Worm (Caenorhabditis elegans) whole organism, young adult: ENCODE data around the gene prdh-1.

Experiments used
- B0261.1 ChIP-seq: sonication (generic microtip); optimal IDR thresholded peaks from 2 replicates; lab custom pipeline; 2016; ENCODE audit warnings: mild to moderate bottlenecking, missing genetic modification characterization, moderate library complexity, missing compliant biosample characterization
- D2030.7 ChIP-seq: fragments of 200-800 bp; sonication (Bioruptor generic); IDR thresholded peaks from 2 replicates; pipeline ENCODE4 v1.3.6; 2022; ENCODE audit warnings: missing genetic modification reagents, missing genetic modification characterization, missing compliant biosample characterization
- F23B12.7 ChIP-seq: sonication (generic microtip); optimal IDR thresholded peaks from 2 replicates; lab custom pipeline; 2017; ENCODE audit warnings: missing genetic modification characterization, mild to moderate bottlenecking, missing compliant biosample characterization, antibody characterized with exemption, moderate library complexity; ENCODE audit not compliant: insufficient read depth
- F37B4.10 ChIP-seq: fragments of 200-800 bp; sonication (Bioruptor generic); IDR thresholded peaks from 2 replicates; pipeline ENCODE4 v1.3.6; 2022; ENCODE audit warnings: missing genetic modification characterization, missing compliant biosample characterization
- F49E8.2 ChIP-seq: sonication (generic microtip); optimal IDR thresholded peaks from 3 replicates; lab custom pipeline; 2017; ENCODE audit warnings: missing genetic modification characterization, mild to moderate bottlenecking, missing compliant biosample characterization, antibody characterized with exemption, moderate library complexity; ENCODE audit not compliant: insufficient read depth
- F52B5.7 ChIP-seq: sonication (generic microtip); optimal IDR thresholded peaks from 2 replicates; lab custom pipeline; 2016; ENCODE audit warnings: mild to moderate bottlenecking, missing genetic modification characterization, missing compliant biosample characterization
- K12H6.12 ChIP-seq: fragments of 200-800 bp; sonication (Bioruptor generic); optimal IDR thresholded peaks from 2 replicates; lab custom pipeline; 2018; ENCODE audit warnings: mild to moderate bottlenecking, missing genetic modification characterization, missing compliant biosample characterization
- ama-1 ChIP-seq, 3 experiments: fragments of 150-350 bp in 1 of 3; sonication (generic microtip) in 2 of 3; optimal IDR thresholded peaks; 2 replicates each; lab custom pipeline; 2014 to 2018; ENCODE audit warnings: missing biosample characterization in 2 of 3, missing genetic modification characterization in 2 of 3, missing genetic modification reagents in 2 of 3
- attf-5 ChIP-seq: fragments of 200-800 bp; sonication (Bioruptor generic); optimal IDR thresholded peaks from 2 replicates; lab custom pipeline; 2018; ENCODE audit warnings: mild to moderate bottlenecking, missing genetic modification characterization, missing compliant biosample characterization
- attf-6 ChIP-seq: fragments of 200-800 bp; sonication (Bioruptor generic); IDR thresholded peaks from 2 replicates; pipeline ENCODE4 v1.3.6; 2022; ENCODE audit warnings: missing genetic modification reagents, missing genetic modification characterization, missing compliant biosample characterization
- bed-1 ChIP-seq: fragments of 200-800 bp; sonication (Bioruptor generic); IDR thresholded peaks from 2 replicates; pipeline ENCODE4 v1.3.6; 2022; ENCODE audit warnings: missing genetic modification reagents, missing genetic modification characterization, missing compliant biosample characterization
- ccch-3 ChIP-seq: fragments of 200-800 bp; sonication (Bioruptor generic); optimal IDR thresholded peaks from 2 replicates; lab custom pipeline; 2018; ENCODE audit warnings: mild to moderate bottlenecking, missing genetic modification characterization, missing compliant biosample characterization
- cebp-1 ChIP-seq, 2 experiments: fragments of 200-800 bp in 1 of 2; sonication (Bioruptor generic) in 1 of 2; sonication (generic microtip) in 1 of 2; IDR thresholded peaks in 1 of 2; optimal IDR thresholded peaks in 1 of 2; 2 replicates each; pipeline versions ENCODE4 v1.3.6 to Lab custom; 2017 to 2022; ENCODE audit warnings: missing compliant biosample characterization in 2 of 2, missing genetic modification characterization in 2 of 2, mild to moderate bottlenecking in 1 of 2, missing genetic modification reagents in 1 of 2, moderate library complexity in 1 of 2
- die-1 ChIP-seq: sonication (generic microtip); optimal IDR thresholded peaks from 2 replicates; lab custom pipeline; 2016; ENCODE audit warnings: missing genotype, mild to moderate bottlenecking, missing genetic modification characterization, missing compliant biosample characterization
- fkh-3 ChIP-seq: sonication (generic microtip); optimal IDR thresholded peaks from 2 replicates; lab custom pipeline; 2016; ENCODE audit warnings: mild to moderate bottlenecking, missing genetic modification characterization, missing compliant biosample characterization
- hmg-1.2 ChIP-seq: fragments of 200-800 bp; sonication (Bioruptor generic); IDR thresholded peaks from 2 replicates; pipeline ENCODE4 v1.3.6; 2022; ENCODE audit warnings: missing genetic modification reagents, missing genetic modification characterization, missing compliant biosample characterization
- lag-1 ChIP-seq: fragments of 200-800 bp; sonication (Bioruptor generic); IDR thresholded peaks from 2 replicates; pipeline ENCODE4 v1.3.6; 2022; ENCODE audit warnings: missing genetic modification reagents, missing genetic modification characterization, missing compliant biosample characterization
- lin-35 ChIP-seq, 3 experiments: fragments of 150-350 bp in 2 of 3; sonication (generic microtip) in 1 of 3; optimal IDR thresholded peaks; 2 replicates each; lab custom pipeline; 2014 to 2018; ENCODE audit warnings: missing biosample characterization in 3 of 3, missing genetic modification characterization in 3 of 3, missing genetic modification reagents in 3 of 3
- lir-1 ChIP-seq: fragments of 200-800 bp; sonication (Bioruptor generic); conservative IDR thresholded peaks from 2 replicates; pipeline ENCODE4 v1.3.6; 2022; ENCODE audit warnings: missing genetic modification reagents, missing genetic modification characterization, missing compliant biosample characterization
- lsl-1 ChIP-seq: fragments of 200-800 bp; sonication (Bioruptor generic); optimal IDR thresholded peaks from 2 replicates; lab custom pipeline; 2018; ENCODE audit warnings: mild to moderate bottlenecking, missing genetic modification characterization, moderate library complexity, missing compliant biosample characterization
- madf-10 ChIP-seq: sonication (generic microtip); optimal IDR thresholded peaks from 2 replicates; lab custom pipeline; 2016; ENCODE audit warnings: mild to moderate bottlenecking, missing genetic modification characterization, missing compliant biosample characterization
- madf-8 ChIP-seq: fragments of 200-800 bp; sonication (Bioruptor generic); conservative IDR thresholded peaks from 2 replicates; pipeline ENCODE4 v1.3.6; 2022; ENCODE audit warnings: missing genetic modification reagents, missing genetic modification characterization, missing compliant biosample characterization
- mcd-1 ChIP-seq: fragments of 200-800 bp; sonication (Bioruptor generic); IDR thresholded peaks from 2 replicates; pipeline ENCODE4 v1.3.6; 2022; ENCODE audit warnings: missing genetic modification reagents, missing genetic modification characterization, missing compliant biosample characterization
- mes-4 ChIP-seq: sonication (generic microtip); optimal IDR thresholded peaks from 2 replicates; lab custom pipeline; 2016; ENCODE audit warnings: missing genotype, missing genetic modification characterization, missing compliant biosample characterization
- mxl-1 ChIP-seq: sonication (generic microtip); optimal IDR thresholded peaks from 2 replicates; lab custom pipeline; 2016; ENCODE audit warnings: missing genetic modification characterization, missing compliant biosample characterization
- repo-1 ChIP-seq: sonication (generic microtip); optimal IDR thresholded peaks from 2 replicates; lab custom pipeline; 2017; ENCODE audit warnings: mild to moderate bottlenecking, missing genetic modification characterization, missing compliant biosample characterization
- rpc-1 ChIP-seq, 2 experiments: fragments of 150-350 bp in 1 of 2; sonication (generic microtip) in 1 of 2; optimal IDR thresholded peaks; 2 replicates each; lab custom pipeline; 2014 to 2018; ENCODE audit warnings: missing biosample characterization in 1 of 2, missing genetic modification characterization in 1 of 2, missing genetic modification reagents in 1 of 2, missing genotype in 1 of 2
- snpc-1.1 ChIP-seq: sonication (generic microtip); optimal IDR thresholded peaks from 2 replicates; lab custom pipeline; 2017; ENCODE audit warnings: missing genetic modification characterization, mild to moderate bottlenecking, missing compliant biosample characterization, antibody characterized with exemption, moderate library complexity, missing genotype, missing genetic modification reagents; ENCODE audit not compliant: insufficient read depth
- snpc-1.3 ChIP-seq: sonication (generic microtip); optimal IDR thresholded peaks from 2 replicates; lab custom pipeline; 2017; ENCODE audit warnings: missing genetic modification characterization, mild to moderate bottlenecking, missing compliant biosample characterization, antibody characterized with exemption, moderate library complexity, missing genotype, missing genetic modification reagents; ENCODE audit not compliant: insufficient read depth
- snpc-3.4 ChIP-seq: sonication (generic microtip); optimal IDR thresholded peaks from 2 replicates; lab custom pipeline; 2017; ENCODE audit warnings: missing genetic modification characterization, mild to moderate bottlenecking, missing compliant biosample characterization, antibody characterized with exemption, moderate library complexity, missing genotype, missing genetic modification reagents
- snpc-4 ChIP-seq, 5 experiments: fragments of 150-350 bp in 1 of 5; sonication (generic microtip) in 4 of 5; optimal IDR thresholded peaks; 2 replicates each; lab custom pipeline; 2014 to 2018; ENCODE audit warnings: missing genetic modification characterization in 5 of 5, missing biosample characterization in 3 of 5, antibody characterized with exemption in 2 of 5, mild to moderate bottlenecking in 2 of 5, missing compliant biosample characterization in 2 of 5, missing genotype in 2 of 5, moderate library complexity in 2 of 5, missing genetic modification reagents in 1 of 5
- tbp1 ChIP-seq: fragments of 200-800 bp; sonication (Bioruptor generic); optimal IDR thresholded peaks from 2 replicates; lab custom pipeline; 2018; ENCODE audit warnings: mild to moderate bottlenecking, missing genetic modification characterization, missing compliant biosample characterization
- tbx-9 ChIP-seq: sonication (generic microtip); optimal IDR thresholded peaks from 2 replicates; lab custom pipeline; 2016; ENCODE audit warnings: borderline replicate concordance, missing genetic modification characterization, inconsistent platforms, missing compliant biosample characterization
- zim-3 ChIP-seq: sonication (generic microtip); optimal IDR thresholded peaks from 2 replicates; lab custom pipeline; 2017; ENCODE audit warnings: mild to moderate bottlenecking, missing genetic modification characterization, moderate library complexity, missing compliant biosample characterization
- ztf-18 ChIP-seq: sonication (generic microtip); optimal IDR thresholded peaks from 2 replicates; lab custom pipeline; 2016; ENCODE audit warnings: missing genotype, mild to moderate bottlenecking, missing genetic modification characterization, missing compliant biosample characterization
- ztf-26 ChIP-seq: sonication (generic microtip); optimal IDR thresholded peaks from 2 replicates; lab custom pipeline; 2017; ENCODE audit warnings: missing genetic modification characterization, missing compliant biosample characterization

Gene prdh-1

DNA sequence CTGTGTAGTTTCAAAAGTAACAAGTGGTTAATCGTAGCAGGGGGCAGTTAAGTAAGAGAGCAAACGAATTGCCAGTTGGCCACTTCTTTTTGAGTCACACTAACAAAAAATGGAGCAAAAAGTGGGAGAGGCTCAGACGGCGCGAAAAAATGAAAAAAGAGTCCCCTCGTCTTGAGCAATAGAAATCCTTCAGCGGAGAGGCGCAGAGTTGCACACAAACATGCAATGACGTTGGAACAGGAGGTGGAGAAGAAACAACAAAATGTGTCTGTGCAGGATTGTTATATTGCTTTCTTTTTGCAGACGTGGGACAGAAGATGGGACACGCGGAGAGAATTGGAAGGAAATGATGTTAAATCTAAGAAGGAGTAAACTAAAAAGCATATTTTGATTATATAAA is 1.3 kb upstream of the prdh-1 start:
- TF ChIP-seq K12H6.12 (tag; lab: Kevin White, UChicago), result peak; percentile 2
- TF ChIP-seq lag-1 (GFP tag; lab: Robert Waterston, UW), result no peak
- TF ChIP-seq ztf-26 (tag; lab: Kevin White, UChicago), result no peak
- TF ChIP-seq mes-4, result no peak
- peak; percentile 95 for TF ChIP-seq madf-10
- peak; percentile 21 for TF ChIP-seq attf-5 (GFP tag; lab: Kevin White, UChicago)
- no peak for TF ChIP-seq tbx-9 (tag; lab: Kevin White, UChicago)
- no peak for TF ChIP-seq lin-35 (GFP tag; optimal IDR thresholded peaks at IDR 0.05; lab: Kevin White, UChicago)
- no peak for TF ChIP-seq F52B5.7
- no peak for TF ChIP-seq cebp-1 (GFP tag; IDR thresholded peaks at IDR 0.05; lab: Robert Waterston, UW)
- TF ChIP-seq cebp-1 (tag; optimal IDR thresholded peaks at IDR 0.05; lab: Kevin White, UChicago), result peak; percentile 44
- no peak for TF ChIP-seq ccch-3 (GFP tag; lab: Kevin White, UChicago)
- no peak for TF ChIP-seq repo-1 (tag; lab: Kevin White, UChicago)

- TF ChIP-seq ztf-18, result peak; percentile 63
- peak; percentile 45 for TF ChIP-seq hmg-1.2 (GFP tag; lab: Robert Waterston, UW)
- 0 out of 2 replicates have a peak, but pooled peaks have one; percentile 11 for TF ChIP-seq madf-8 (GFP tag; lab: Robert Waterston, UW)
- TF ChIP-seq ama-1 (optimal IDR thresholded peaks at IDR 0.05; lab: Kevin White, UChicago), result no peak
- peak in 1 of 2 experiments; percentile 8 for TF ChIP-seq ama-1 (GFP tag; optimal IDR thresholded peaks at IDR 0.05; lab: Kevin White, UChicago)
- peak; percentile 46 for TF ChIP-seq snpc-1.3 (tag; lab: Kevin White, UChicago)
- peak; percentile 60 for TF ChIP-seq die-1 (tag; lab: Kevin White, UChicago)
- TF ChIP-seq attf-6 (GFP tag; lab: Robert Waterston, UW), result peak; percentile 95
- TF ChIP-seq snpc-1.1, result peak; percentile 29
- 0 out of 2 replicates have a peak, but pooled peaks have one; percentile 38 for TF ChIP-seq bed-1 (GFP tag; lab: Robert Waterston, UW)
- peak; percentile 47 for TF ChIP-seq rpc-1 (optimal IDR thresholded peaks at IDR 0.05; lab: Kevin White, UChicago)
- TF ChIP-seq rpc-1 (tag; optimal IDR thresholded peaks at IDR 0.05; lab: Kevin White, UChicago), result peak; percentile 75
- TF ChIP-seq mcd-1 (GFP tag; lab: Robert Waterston, UW), result no peak
- TF ChIP-seq zim-3, result peak; percentile 7
- peak; percentile 73 for TF ChIP-seq B0261.1
- TF ChIP-seq tbp1, result peak; percentile 85
- TF ChIP-seq F23B12.7, result no peak
- peak; percentile 1 for TF ChIP-seq mxl-1 (tag; lab: Kevin White, UChicago)
- TF ChIP-seq F37B4.10 (GFP tag; lab: Robert Waterston, UW), result no peak
- TF ChIP-seq mes-4, result no peak
- peak; percentile 16 for TF ChIP-seq snpc-3.4 (tag; lab: Kevin White, UChicago)
- no peak for TF ChIP-seq lir-1 (GFP tag; lab: Robert Waterston, UW)
- peak; percentile 53; the same call in 1 of the 2 replicates for TF ChIP-seq D2030.7
- no peak for TF ChIP-seq cebp-1 (GFP tag; IDR thresholded peaks at IDR 0.05; lab: Robert Waterston, UW)
- peak; percentile 20 for TF ChIP-seq cebp-1 (tag; optimal IDR thresholded peaks at IDR 0.05; lab: Kevin White, UChicago)
- peak; percentile 39 for TF ChIP-seq F52B5.7
- peak; percentile 86 for TF ChIP-seq snpc-4 (GFP tag; optimal IDR thresholded peaks at IDR 0.05; lab: Kevin White, UChicago)
- peak; percentile 2 to 96 (median 93) for TF ChIP-seq snpc-4 (tag; optimal IDR thresholded peaks at IDR 0.05; lab: Kevin White, UChicago)
- no peak for TF ChIP-seq fkh-3 (tag; lab: Kevin White, UChicago)
- TF ChIP-seq F49E8.2, result peak; percentile 26
- TF ChIP-seq lsl-1 (GFP tag; lab: Kevin White, UChicago), result peak; percentile 25
These were observed 6.3 kb downstream of the prdh-1 start for ce11 chrIV:13870085-13870484.
